Fruit fly (Drosophila melanogaster): ENCODE results near the gene CG43731.

- TF ChIP-seq CG16779 (tag; optimal IDR thresholded peaks at IDR 0.05) (no peak), CG7368 (GFP tag; optimal IDR thresholded peaks at IDR 0.05) (no peak), CG10631 (GFP tag; optimal IDR thresholded peaks at IDR 0.05) (no peak), fd85E (GFP tag; optimal IDR thresholded peaks at IDR 0.05) (no peak), Eip93F (GFP tag; optimal IDR thresholded peaks at IDR 0.05) (no peak), Gug (GFP tag; IDR thresholded peaks at IDR 0.05) (no peak), Blimp-1 (GFP tag; optimal IDR thresholded peaks at IDR 0.05) (no peak), net (GFP tag; optimal IDR thresholded peaks at IDR 0.05) (no peak), vri (GFP tag; optimal IDR thresholded peaks at IDR 0.05) (no peak), cyc (GFP tag; optimal IDR thresholded peaks at IDR 0.05) (no peak), Hr39 (GFP tag; optimal IDR thresholded peaks at IDR 0.05) (no peak)
Observed at dm6 chr2L:19057799-19058198, 44.0 kb upstream of the CG43731 start.
